Fruit fly (Drosophila melanogaster) whole organism, embryonic: ENCODE measurements around the gene CG8369.
A peak's percentile ranks its signal among the peaks of the same experiment; 100 is the strongest.

Experiments
- Aef1 ChIP-seq: fragments of 200-800 bp; sonication (Bioruptor generic); IDR thresholded peaks from 3 replicates; pipeline ENCODE4 v1.3.6; 2022; ENCODE audit warnings: missing biosample characterization, missing genetic modification characterization
- BtbVII ChIP-seq: fragments of 200-800 bp; sonication (Bioruptor generic); optimal IDR thresholded peaks from 3 replicates; lab custom pipeline; 2017; ENCODE audit warnings: missing biosample characterization, mild to moderate bottlenecking, missing genetic modification characterization
- Bteb2 ChIP-seq: fragments of 200-800 bp; sonication (Bioruptor generic); optimal IDR thresholded peaks from 2 replicates; lab custom pipeline; 2016; ENCODE audit warnings: missing biosample characterization, missing genetic modification characterization
- CG11695 ChIP-seq: fragments of 200-800 bp; sonication (Bioruptor generic); IDR thresholded peaks from 3 replicates; pipeline ENCODE4 v1.3.6; 2022; ENCODE audit warnings: missing biosample characterization, missing genetic modification characterization
- CG11723 ChIP-seq: fragments of 200-800 bp; sonication (Bioruptor generic); optimal IDR thresholded peaks from 2 replicates; lab custom pipeline; 2017; ENCODE audit warnings: missing biosample characterization, mild to moderate bottlenecking, missing genetic modification characterization
- CG12071 ChIP-seq: fragments of 200-800 bp; sonication (Bioruptor generic); optimal IDR thresholded peaks from 3 replicates; lab custom pipeline; 2018; ENCODE audit warnings: missing biosample characterization, mild to moderate bottlenecking, missing genetic modification characterization
- CG15011 ChIP-seq: fragments of 200-800 bp; sonication (Bioruptor generic); optimal IDR thresholded peaks from 3 replicates; lab custom pipeline; 2018; ENCODE audit warnings: missing biosample characterization, mild to moderate bottlenecking, missing genetic modification characterization
- CG15073 ChIP-seq: fragments of 200-800 bp; sonication (Bioruptor generic); optimal IDR thresholded peaks from 2 replicates; lab custom pipeline; 2016; ENCODE audit warnings: missing biosample characterization, missing genetic modification characterization
- CG16779 ChIP-seq: fragments of 200-800 bp; sonication (Bioruptor generic); IDR thresholded peaks from 2 replicates; pipeline ENCODE4 v1.3.6; 2022; ENCODE audit warnings: missing biosample characterization, missing genetic modification characterization
- CG16863 ChIP-seq: fragments of 200-800 bp; sonication (Bioruptor generic); optimal IDR thresholded peaks from 3 replicates; lab custom pipeline; 2016; ENCODE audit warnings: missing biosample characterization, missing genetic modification characterization
- CG17361 ChIP-seq: fragments of 200-800 bp; sonication (Bioruptor generic); IDR thresholded peaks from 3 replicates; pipeline ENCODE4 v1.3.6; 2022; ENCODE audit warnings: missing biosample characterization, missing genetic modification characterization
- CG17385 ChIP-seq: fragments of 200-800 bp; sonication (Bioruptor generic); optimal IDR thresholded peaks from 3 replicates; lab custom pipeline; 2018; ENCODE audit warnings: missing biosample characterization, mild to moderate bottlenecking, missing genetic modification characterization
- CG18619 ChIP-seq: fragments of 200-800 bp; sonication (Bioruptor generic); optimal IDR thresholded peaks from 3 replicates; lab custom pipeline; 2017; ENCODE audit warnings: missing biosample characterization, mild to moderate bottlenecking, missing genetic modification characterization
- CG2199 ChIP-seq: fragments of 200-800 bp; sonication (Bioruptor generic); IDR thresholded peaks from 3 replicates; pipeline ENCODE4 v1.3.6; 2022; ENCODE audit warnings: missing biosample characterization, missing genetic modification characterization
- CG2678 ChIP-seq: fragments of 200-800 bp; sonication (Bioruptor generic); optimal IDR thresholded peaks from 3 replicates; lab custom pipeline; 2019; ENCODE audit warnings: missing biosample characterization, mild to moderate bottlenecking, missing genetic modification characterization, moderate library complexity
- CG2875 ChIP-seq: fragments of 200-800 bp; sonication (Bioruptor generic); optimal IDR thresholded peaks from 2 replicates; lab custom pipeline; 2017; ENCODE audit warnings: missing biosample characterization, mild to moderate bottlenecking, missing genetic modification characterization, missing genetic modification reagents
- CG3065 ChIP-seq: fragments of 200-800 bp; sonication (Bioruptor generic); optimal IDR thresholded peaks from 2 replicates; lab custom pipeline; 2016; ENCODE audit warnings: missing biosample characterization, missing genetic modification characterization
- CG32772 ChIP-seq: fragments of 200-800 bp; sonication (Bioruptor generic); IDR thresholded peaks from 2 replicates; pipeline ENCODE4 v1.3.6; 2022; ENCODE audit warnings: missing biosample characterization, missing genetic modification characterization
- CG9609 ChIP-seq: fragments of 200-800 bp; sonication (Bioruptor generic); optimal IDR thresholded peaks from 3 replicates; lab custom pipeline; 2016; ENCODE audit warnings: missing biosample characterization, missing genetic modification characterization
- Chrac-16 ChIP-seq: fragments of 200-800 bp; sonication (Bioruptor generic); optimal IDR thresholded peaks from 3 replicates; lab custom pipeline; 2016; ENCODE audit warnings: missing biosample characterization, missing genetic modification characterization
- Drgx ChIP-seq: fragments of 200-800 bp; sonication (Bioruptor generic); IDR thresholded peaks from 2 replicates; pipeline ENCODE4 v1.3.6; 2022; ENCODE audit warnings: missing biosample characterization, missing genetic modification characterization
- Ets97D ChIP-seq: fragments of 200-800 bp; sonication (Bioruptor generic); optimal IDR thresholded peaks from 3 replicates; lab custom pipeline; 2016; ENCODE audit warnings: missing biosample characterization, missing genetic modification characterization
- H15 ChIP-seq: fragments of 200-800 bp; sonication (Bioruptor generic); IDR thresholded peaks from 3 replicates; pipeline ENCODE4 v1.3.6; 2022; ENCODE audit warnings: missing biosample characterization, missing genetic modification characterization
- Hmx ChIP-seq: fragments of 200-800 bp; sonication (Bioruptor generic); optimal IDR thresholded peaks from 2 replicates; lab custom pipeline; 2016; ENCODE audit warnings: missing biosample characterization, missing genetic modification characterization
- Jarid2 ChIP-seq: fragments of 200-800 bp; sonication (Bioruptor generic); optimal IDR thresholded peaks from 3 replicates; lab custom pipeline; 2017; ENCODE audit warnings: mild to moderate bottlenecking, missing biosample characterization, missing genetic modification reagents, missing genetic modification characterization
- Myb ChIP-seq: fragments of 200-800 bp; sonication (Bioruptor generic); optimal IDR thresholded peaks from 2 replicates; lab custom pipeline; 2016; ENCODE audit warnings: missing biosample characterization, missing genetic modification characterization
- NK7.1 ChIP-seq: fragments of 200-800 bp; sonication (Bioruptor generic); optimal IDR thresholded peaks from 3 replicates; lab custom pipeline; 2016; ENCODE audit warnings: missing biosample characterization, missing genetic modification characterization
- Nf-YB ChIP-seq: fragments of 200-800 bp; sonication (Bioruptor generic); optimal IDR thresholded peaks from 3 replicates; lab custom pipeline; 2019; ENCODE audit warnings: missing biosample characterization, mild to moderate bottlenecking, missing genetic modification characterization, moderate library complexity
- Side ChIP-seq: fragments of 200-800 bp; sonication (Bioruptor generic); optimal IDR thresholded peaks from 2 replicates; lab custom pipeline; 2016; ENCODE audit warnings: missing biosample characterization, missing genetic modification characterization
- aop ChIP-seq: fragments of 200-800 bp; sonication (Bioruptor generic); IDR thresholded peaks from 2 replicates; pipeline ENCODE4 v1.3.6; 2022; ENCODE audit warnings: missing biosample characterization, missing genetic modification characterization
- bowl ChIP-seq: fragments of 200-800 bp; sonication (Bioruptor generic); IDR thresholded peaks from 2 replicates; pipeline ENCODE4 v1.3.6; 2022; ENCODE audit warnings: missing biosample characterization, missing genetic modification characterization
- chinmo ChIP-seq: fragments of 200-800 bp; sonication (Bioruptor generic); IDR thresholded peaks from 4 replicates; pipeline ENCODE4 v1.3.6; 2022; ENCODE audit warnings: missing biosample characterization, missing genetic modification characterization; ENCODE audit not compliant: partially characterized antibody
- cwo ChIP-seq: fragments of 200-800 bp; sonication (Bioruptor generic); optimal IDR thresholded peaks from 3 replicates; lab custom pipeline; 2017; ENCODE audit warnings: missing biosample characterization, missing genetic modification characterization, mild to moderate bottlenecking, moderate library complexity, missing genetic modification reagents
- dan ChIP-seq: fragments of 200-800 bp; sonication (Bioruptor generic); IDR thresholded peaks from 2 replicates; pipeline ENCODE4 v1.3.6; 2022; ENCODE audit warnings: missing biosample characterization, missing genetic modification characterization
- fu2 ChIP-seq: fragments of 200-800 bp; sonication (Bioruptor generic); optimal IDR thresholded peaks from 2 replicates; lab custom pipeline; 2016; ENCODE audit warnings: missing biosample characterization, missing genetic modification characterization
- gcm2 ChIP-seq: fragments of 200-800 bp; sonication (Bioruptor generic); optimal IDR thresholded peaks from 2 replicates; lab custom pipeline; 2016; ENCODE audit warnings: missing biosample characterization, missing genetic modification characterization
- kah ChIP-seq: fragments of 200-800 bp; sonication (Bioruptor generic); optimal IDR thresholded peaks from 2 replicates; lab custom pipeline; 2018; ENCODE audit warnings: missing biosample characterization, mild to moderate bottlenecking, missing genetic modification characterization
- repo ChIP-seq: fragments of 200-800 bp; sonication (Bioruptor generic); optimal IDR thresholded peaks from 2 replicates; lab custom pipeline; 2016; ENCODE audit warnings: missing biosample characterization, missing genetic modification characterization
- salm ChIP-seq: fragments of 200-800 bp; sonication (Bioruptor generic); optimal IDR thresholded peaks from 2 replicates; lab custom pipeline; 2018; ENCODE audit warnings: missing biosample characterization, mild to moderate bottlenecking, missing genetic modification characterization
- sug ChIP-seq: fragments of 200-800 bp; optimal IDR thresholded peaks from 2 replicates; lab custom pipeline; 2019; ENCODE audit warnings: missing biosample characterization, mild to moderate bottlenecking, missing genetic modification characterization, moderate library complexity
- tin ChIP-seq: fragments of 200-800 bp; sonication (Bioruptor generic); optimal IDR thresholded peaks from 3 replicates; lab custom pipeline; 2016; ENCODE audit warnings: missing biosample characterization, missing genetic modification characterization
- toy ChIP-seq: fragments of 200-800 bp; sonication (Bioruptor generic); IDR thresholded peaks from 2 replicates; pipeline ENCODE4 v1.3.6; 2022; ENCODE audit warnings: missing biosample characterization, missing genetic modification characterization
- vfl ChIP-seq: fragments of 200-800 bp; sonication (Bioruptor generic); optimal IDR thresholded peaks from 2 replicates; lab custom pipeline; 2016; ENCODE audit warnings: missing biosample characterization, missing genetic modification characterization
- z ChIP-seq: fragments of 200-800 bp; sonication (Bioruptor generic); IDR thresholded peaks from 3 replicates; pipeline ENCODE4 v1.3.6; 2022; ENCODE audit warnings: missing biosample characterization, missing genetic modification characterization
- zen2 ChIP-seq: fragments of 200-800 bp; sonication (Bioruptor generic); IDR thresholded peaks from 3 replicates; pipeline ENCODE4 v1.3.6; 2022; ENCODE audit warnings: missing biosample characterization, missing genetic modification characterization; ENCODE audit not compliant: partially characterized antibody
- zf30C ChIP-seq: fragments of 200-800 bp; sonication (Bioruptor generic); optimal IDR thresholded peaks from 3 replicates; lab custom pipeline; 2018; ENCODE audit warnings: missing biosample characterization, mild to moderate bottlenecking, missing genetic modification characterization
- zfh1 ChIP-seq: fragments of 200-800 bp; sonication (Bioruptor generic); IDR thresholded peaks from 3 replicates; pipeline ENCODE4 v1.3.6; 2022; ENCODE audit warnings: missing biosample characterization, missing genetic modification characterization

The CG8369 gene

dm6 chr3R:8784788-8785187 lies 37.0 kb upstream of the CG8369 start (continued):
- TF ChIP-seq H15 (GFP tag; lab: Robert Waterston, UW) (peak; percentile 54; the same call in 1 of the 3 replicates), Myb (GFP tag; lab: Kevin White, UChicago) (no peak), zf30C (GFP tag; lab: Kevin White, UChicago) (no peak), salm (no peak), Bteb2 (GFP tag; lab: Kevin White, UChicago) (no peak), CG15073 (GFP tag; lab: Kevin White, UChicago) (no peak), tin (peak; percentile 30), fu2 (GFP tag; lab: Kevin White, UChicago) (peak; percentile 10), CG3065 (GFP tag; lab: Kevin White, UChicago) (no peak), CG15011 (GFP tag; lab: Kevin White, UChicago) (no peak), Jarid2 (GFP tag; lab: Kevin White, UChicago) (no peak), CG2199 (GFP tag; lab: Robert Waterston, UW) (no peak), CG18619 (GFP tag; lab: Kevin White, UChicago) (peak; percentile 8), zfh1 (GFP tag; lab: Robert Waterston, UW) (peak; percentile 63; the same call in 2 of the 3 replicates), CG11723 (GFP tag; lab: Kevin White, UChicago) (no peak), gcm2 (GFP tag; lab: Kevin White, UChicago) (no peak), Ets97D (GFP tag; lab: Kevin White, UChicago) (no peak), CG12071 (GFP tag; lab: Kevin White, UChicago) (peak; percentile 49), toy (GFP tag; lab: Robert Waterston, UW) (no peak), sug (no peak), Nf-YB (GFP tag; lab: Kevin White, UChicago) (no peak), vfl (no peak), Hmx (GFP tag; lab: Kevin White, UChicago) (no peak), bowl (GFP tag; lab: Robert Waterston, UW) (no peak), CG9609 (GFP tag; lab: Kevin White, UChicago) (peak; percentile 2), CG17361 (no peak), CG16779 (no peak), CG2678 (tag; lab: Kevin White, UChicago) (no peak), Side (GFP tag; lab: Kevin White, UChicago) (no peak), repo (GFP tag; lab: Kevin White, UChicago) (no peak), kah (GFP tag; lab: Kevin White, UChicago) (no peak), CG2875 (no peak), aop (no peak), CG17385 (GFP tag; lab: Kevin White, UChicago) (no peak)
- TF ChIP-seq, all 482 proteins: peak for 130

dm6 chr3R:8785451-8785850 lies 36.4 kb upstream of the CG8369 start:
- TF ChIP-seq Jarid2 (GFP tag; lab: Kevin White, UChicago) (no peak), cwo (GFP tag; lab: Kevin White, UChicago) (no peak), CG2199 (GFP tag; lab: Robert Waterston, UW) (no peak), Chrac-16 (GFP tag; lab: Kevin White, UChicago) (no peak), dan (GFP tag; lab: Robert Waterston, UW) (no peak), CG11695 (GFP tag; lab: Robert Waterston, UW) (no peak), NK7.1 (GFP tag; lab: Kevin White, UChicago) (no peak), BtbVII (GFP tag; lab: Kevin White, UChicago) (no peak), CG16863 (GFP tag; lab: Kevin White, UChicago) (no peak), Aef1 (no peak), chinmo (GFP tag; lab: Robert Waterston, UW) (0 out of 4 replicates have a peak, but pooled peaks have one; percentile 33), zen2 (GFP tag; lab: Robert Waterston, UW) (0 out of 3 replicates have a peak, but pooled peaks have one; percentile 19), CG32772 (GFP tag; lab: Robert Waterston, UW) (no peak), Drgx (GFP tag; lab: Robert Waterston, UW) (no peak), z (GFP tag; lab: Robert Waterston, UW) (peak; percentile 95)
